Fruit fly (Drosophila melanogaster) whole organism: ENCODE data around the gene SpdS.

Experiments used
- CG8478 ChIP-seq: fragments of >200 bp; optimal IDR thresholded peaks from 2 replicates; lab custom pipeline; 2018; ENCODE audit warnings: inconsistent platforms
- Dll ChIP-seq: fragments of >200 bp; optimal IDR thresholded peaks from 2 replicates; lab custom pipeline; 2017
- EcR ChIP-seq, 2 experiments: fragments of >200 bp; optimal IDR thresholded peaks; 2 replicates each; lab custom pipeline; 2017; ENCODE audit warnings: missing biosample characterization in 2 of 2, missing genetic modification characterization in 2 of 2, missing genetic modification reagents in 2 of 2
- pan ChIP-seq: fragments of >200 bp; optimal IDR thresholded peaks from 2 replicates; lab custom pipeline; 2017
- psq ChIP-seq: fragments of >200 bp; optimal IDR thresholded peaks from 2 replicates; lab custom pipeline; 2017
- usp ChIP-seq: fragments of >200 bp; optimal IDR thresholded peaks from 2 replicates; lab custom pipeline; 2017; ENCODE audit warnings: missing biosample characterization, missing genetic modification characterization, mixed read lengths

The SpdS gene

dm6 chr3R:9598099-9598498 lies 33.3 kb upstream of the SpdS start:
- no peak for TF ChIP-seq usp (GFP tag; lab: Kevin White, UChicago)
- TF ChIP-seq EcR (GFP tag; optimal IDR thresholded peaks at IDR 0.05; lab: Kevin White, UChicago): no peak
- TF ChIP-seq pan (lab: Kevin White, UChicago): no peak
- no peak for TF ChIP-seq Dll (lab: Kevin White, UChicago)
- no peak for TF ChIP-seq CG8478 (lab: Kevin White, UChicago)
- TF ChIP-seq psq (lab: Kevin White, UChicago): no peak

- TF ChIP-seq usp (GFP tag; lab: Kevin White, UChicago): no peak
- TF ChIP-seq Dll (lab: Kevin White, UChicago): no peak
Measured at dm6 chr3R:9600558-9600959, 30.9 kb upstream of the SpdS start.

dm6 chr3R:9601949-9602348 lies 29.5 kb upstream of the SpdS start:
- TF ChIP-seq EcR (GFP tag; optimal IDR thresholded peaks at IDR 0.05; lab: Kevin White, UChicago): no peak
- no peak for TF ChIP-seq psq (lab: Kevin White, UChicago)
- no peak for TF ChIP-seq Dll (lab: Kevin White, UChicago)
- TF ChIP-seq pan (lab: Kevin White, UChicago): no peak
- no peak for TF ChIP-seq CG8478 (lab: Kevin White, UChicago)
- TF ChIP-seq usp (GFP tag; lab: Kevin White, UChicago): no peak

dm6 chr3R:9603022-9603942 lies 28.2 kb upstream of the SpdS start:
- no peak for TF ChIP-seq CG8478 (lab: Kevin White, UChicago)
- no peak for TF ChIP-seq pan (lab: Kevin White, UChicago)
- TF ChIP-seq Dll (lab: Kevin White, UChicago): no peak
- TF ChIP-seq psq (lab: Kevin White, UChicago): no peak
- no peak for TF ChIP-seq EcR (GFP tag; optimal IDR thresholded peaks at IDR 0.05; lab: Kevin White, UChicago)
- TF ChIP-seq usp (GFP tag; lab: Kevin White, UChicago): no peak

- TF ChIP-seq CG8478 (lab: Kevin White, UChicago): no peak
- TF ChIP-seq Dll (lab: Kevin White, UChicago): no peak
- TF ChIP-seq psq (lab: Kevin White, UChicago): no peak
- no peak for TF ChIP-seq usp (GFP tag; lab: Kevin White, UChicago)
- no peak for TF ChIP-seq pan (lab: Kevin White, UChicago)
- TF ChIP-seq EcR (GFP tag; optimal IDR thresholded peaks at IDR 0.05; lab: Kevin White, UChicago): no peak
Measured at dm6 chr3R:9604445-9605020, 26.9 kb upstream of the SpdS start.

dm6 chr3R:9605084-9605483 lies 26.4 kb upstream of the SpdS start:
- TF ChIP-seq EcR (GFP tag; optimal IDR thresholded peaks at IDR 0.05; lab: Kevin White, UChicago) (no peak), CG8478 (lab: Kevin White, UChicago) (no peak), pan (lab: Kevin White, UChicago) (no peak)

dm6 chr3R:9606913-9607804 lies 24.3 kb upstream of the SpdS start:
- no peak for TF ChIP-seq Dll (lab: Kevin White, UChicago)
- TF ChIP-seq EcR (GFP tag; optimal IDR thresholded peaks at IDR 0.05; lab: Kevin White, UChicago): no peak

dm6 chr3R:9608206-9608605 lies 23.2 kb upstream of the SpdS start:
- TF ChIP-seq usp (GFP tag; lab: Kevin White, UChicago) (no peak), psq (lab: Kevin White, UChicago) (no peak), EcR (GFP tag; optimal IDR thresholded peaks at IDR 0.05; lab: Kevin White, UChicago) (no peak), CG8478 (lab: Kevin White, UChicago) (no peak), Dll (lab: Kevin White, UChicago) (no peak), pan (lab: Kevin White, UChicago) (no peak)

dm6 chr3R:9612217-9612616 lies 19.2 kb upstream of the SpdS start:
- no peak for TF ChIP-seq EcR (GFP tag; optimal IDR thresholded peaks at IDR 0.05; lab: Kevin White, UChicago)
- TF ChIP-seq usp (GFP tag; lab: Kevin White, UChicago): no peak

dm6 chr3R:9613124-9613523 lies 18.3 kb upstream of the SpdS start:
- no peak for TF ChIP-seq psq (lab: Kevin White, UChicago)

dm6 chr3R:9618331-9618730 lies 13.1 kb upstream of the SpdS start:
- TF ChIP-seq pan (lab: Kevin White, UChicago): no peak
- no peak for TF ChIP-seq usp (GFP tag; lab: Kevin White, UChicago)
- no peak for TF ChIP-seq psq (lab: Kevin White, UChicago)
- TF ChIP-seq Dll (lab: Kevin White, UChicago): no peak
- no peak for TF ChIP-seq CG8478 (lab: Kevin White, UChicago)
- TF ChIP-seq EcR (GFP tag; optimal IDR thresholded peaks at IDR 0.05; lab: Kevin White, UChicago): no peak
